Worm (Caenorhabditis elegans) whole organism, midembryonic: ENCODE measurements around the gene C17H12.8.

ENCODE experiments used
- T22C8.4 ChIP-seq: fragments of 200-800 bp; sonication (Bioruptor generic); IDR thresholded peaks from 2 replicates; pipeline ENCODE4 v1.3.6; 2022; ENCODE audit warnings: missing genetic modification characterization, missing compliant biosample characterization
- flt-1 ChIP-seq: fragments of 200-800 bp; sonication (Bioruptor generic); IDR thresholded peaks from 2 replicates; pipeline ENCODE4 v1.3.6; 2022; ENCODE audit warnings: missing genetic modification characterization, missing compliant biosample characterization
- ztf-23 ChIP-seq: fragments of 200-800 bp; sonication (Bioruptor generic); IDR thresholded peaks from 2 replicates; pipeline ENCODE4 v1.3.6; 2022; ENCODE audit warnings: missing genetic modification reagents, missing genetic modification characterization, missing compliant biosample characterization

- TF ChIP-seq flt-1 (GFP tag; lab: Robert Waterston, UW) (no peak), ztf-23 (GFP tag; lab: Robert Waterston, UW) (no peak), T22C8.4 (GFP tag; lab: Robert Waterston, UW) (no peak)
Measured at ce11 chrIV:6789950-6790349, 28.6 kb upstream of the C17H12.8 start.
